Fruit fly (Drosophila melanogaster) whole organism, embryonic: ENCODE results near the gene Dpp10.
A peak's percentile ranks its signal among the peaks of the same experiment; 100 is the strongest.

Experiments used
- CG10366 ChIP-seq: fragments of 200-800 bp; sonication (Bioruptor generic); IDR thresholded peaks from 2 replicates; pipeline ENCODE4 v1.3.6; 2022; ENCODE audit warnings: missing biosample characterization, missing genetic modification characterization
- CG10431 ChIP-seq: fragments of 200-800 bp; sonication (Bioruptor generic); optimal IDR thresholded peaks from 3 replicates; lab custom pipeline; 2018; ENCODE audit warnings: missing biosample characterization, mild to moderate bottlenecking, missing genetic modification characterization
- CG10565 ChIP-seq: fragments of 200-800 bp; sonication (Bioruptor generic); optimal IDR thresholded peaks from 3 replicates; lab custom pipeline; 2016; ENCODE audit warnings: missing biosample characterization, mild to moderate bottlenecking, missing genetic modification characterization
- CG10959 ChIP-seq: fragments of 200-800 bp; sonication (Bioruptor generic); IDR thresholded peaks from 2 replicates; pipeline ENCODE4 v1.3.6; 2022; ENCODE audit warnings: missing biosample characterization, missing genetic modification characterization
- CG11247 ChIP-seq: fragments of 200-800 bp; sonication (Bioruptor generic); IDR thresholded peaks from 2 replicates; pipeline ENCODE4 v1.3.6; 2022; ENCODE audit warnings: missing biosample characterization, missing genetic modification characterization
- CG12155 ChIP-seq: fragments of 200-800 bp; sonication (Bioruptor generic); optimal IDR thresholded peaks from 3 replicates; lab custom pipeline; 2016; ENCODE audit warnings: missing biosample characterization, missing genetic modification characterization
- CG12391 ChIP-seq: fragments of 200-800 bp; sonication (Bioruptor generic); optimal IDR thresholded peaks from 3 replicates; lab custom pipeline; 2018; ENCODE audit warnings: missing biosample characterization, mild to moderate bottlenecking, missing genetic modification characterization, moderate library complexity
- CG12769 ChIP-seq: fragments of 200-800 bp; sonication (Bioruptor generic); optimal IDR thresholded peaks from 2 replicates; lab custom pipeline; 2019; ENCODE audit warnings: missing biosample characterization, mild to moderate bottlenecking, missing genetic modification characterization, moderate library complexity
- CG1529 ChIP-seq: fragments of 200-800 bp; sonication (Bioruptor generic); optimal IDR thresholded peaks from 3 replicates; lab custom pipeline; 2018; ENCODE audit warnings: missing biosample characterization, missing genetic modification characterization
- CG1647 ChIP-seq: fragments of 200-800 bp; sonication (Bioruptor generic); optimal IDR thresholded peaks from 3 replicates; lab custom pipeline; 2016; ENCODE audit warnings: missing biosample characterization, missing genetic modification characterization
- CG31441 ChIP-seq: fragments of 200-800 bp; sonication (Bioruptor generic); IDR thresholded peaks from 2 replicates; pipeline ENCODE4 v1.3.6; 2022; ENCODE audit warnings: missing biosample characterization, missing genetic modification characterization
- CG3163 ChIP-seq: fragments of 200-800 bp; sonication (Bioruptor generic); optimal IDR thresholded peaks from 3 replicates; lab custom pipeline; 2016; ENCODE audit warnings: missing biosample characterization, missing genetic modification characterization
- CG5953 ChIP-seq: fragments of 200-800 bp; sonication (Bioruptor generic); IDR thresholded peaks from 2 replicates; pipeline ENCODE4 v1.3.6; 2022; ENCODE audit warnings: missing biosample characterization, missing genetic modification characterization
- CG9876 ChIP-seq: fragments of 200-800 bp; sonication (Bioruptor generic); optimal IDR thresholded peaks from 2 replicates; lab custom pipeline; 2016; ENCODE audit warnings: missing biosample characterization, missing genetic modification characterization
- Camta ChIP-seq: fragments of 200-800 bp; sonication (Bioruptor generic); optimal IDR thresholded peaks from 2 replicates; lab custom pipeline; 2016; ENCODE audit warnings: missing biosample characterization, missing genetic modification characterization
- Dfd ChIP-seq, 2 experiments: fragments of >200 bp; optimal IDR thresholded peaks; 2 replicates each; lab custom pipeline; 2017; ENCODE audit warnings: missing biosample characterization in 2 of 2, missing genetic modification characterization in 2 of 2
- E2f1 ChIP-seq: fragments of 200-800 bp; sonication (Bioruptor generic); IDR thresholded peaks from 2 replicates; pipeline ENCODE4 v1.3.6; 2022; ENCODE audit warnings: missing biosample characterization, missing genetic modification characterization
- ERR ChIP-seq: fragments of 200-800 bp; sonication (Bioruptor generic); optimal IDR thresholded peaks from 2 replicates; lab custom pipeline; 2016; ENCODE audit warnings: missing biosample characterization, missing genetic modification characterization
- Elba2 ChIP-seq: fragments of 200-800 bp; sonication (Bioruptor generic); optimal IDR thresholded peaks from 3 replicates; lab custom pipeline; 2016; ENCODE audit warnings: missing biosample characterization, missing genetic modification characterization
- Hand ChIP-seq: fragments of 200-800 bp; sonication (Bioruptor generic); optimal IDR thresholded peaks from 2 replicates; lab custom pipeline; 2017; ENCODE audit warnings: mild to moderate bottlenecking, missing biosample characterization, missing genetic modification reagents, missing genetic modification characterization
- Hey ChIP-seq: fragments of 200-800 bp; sonication (Bioruptor generic); optimal IDR thresholded peaks from 3 replicates; lab custom pipeline; 2018; ENCODE audit warnings: missing biosample characterization, mild to moderate bottlenecking, missing genetic modification characterization
- HmgD ChIP-seq: fragments of 200-800 bp; sonication (Bioruptor generic); optimal IDR thresholded peaks from 3 replicates; lab custom pipeline; 2016; ENCODE audit warnings: missing biosample characterization, missing genetic modification characterization
- Optix ChIP-seq: fragments of 200-800 bp; sonication (Bioruptor generic); IDR thresholded peaks from 3 replicates; pipeline ENCODE4 v1.3.6; 2022; ENCODE audit warnings: missing biosample characterization, missing genetic modification characterization
- Scr ChIP-seq: fragments of 200-800 bp; sonication (Bioruptor generic); IDR thresholded peaks from 2 replicates; pipeline ENCODE4 v1.3.6; 2022; ENCODE audit warnings: missing biosample characterization, missing genetic modification characterization; ENCODE audit not compliant: partially characterized antibody
- Trl ChIP-seq, 3 experiments: fragments of >200 bp in 2 of 3; fragments of 200-800 bp in 1 of 3; sonication (Bioruptor generic) in 1 of 3; optimal IDR thresholded peaks; 2 replicates in 1 of 3; 3 replicates in 2 of 3; lab custom pipeline; 2016 to 2017; ENCODE audit warnings: missing biosample characterization in 1 of 3, missing genetic modification characterization in 1 of 3
- Xrp1 ChIP-seq: fragments of 200-800 bp; sonication (Bioruptor generic); IDR thresholded peaks from 2 replicates; pipeline ENCODE4 v1.3.6; 2022; ENCODE audit warnings: missing biosample characterization, missing genetic modification characterization
- YL-1 ChIP-seq: fragments of 200-800 bp; sonication (Bioruptor generic); optimal IDR thresholded peaks from 3 replicates; lab custom pipeline; 2017; ENCODE audit warnings: missing biosample characterization, mild to moderate bottlenecking, missing genetic modification characterization
- abd-A ChIP-seq: fragments of 200-800 bp; sonication (Bioruptor generic); optimal IDR thresholded peaks from 3 replicates; lab custom pipeline; 2019; ENCODE audit warnings: missing biosample characterization, mild to moderate bottlenecking, missing genetic modification characterization, moderate library complexity
- aop ChIP-seq: fragments of 200-800 bp; sonication (Bioruptor generic); IDR thresholded peaks from 2 replicates; pipeline ENCODE4 v1.3.6; 2022; ENCODE audit warnings: missing biosample characterization, missing genetic modification characterization
- az2 ChIP-seq: fragments of 200-800 bp; sonication (Bioruptor generic); optimal IDR thresholded peaks from 3 replicates; lab custom pipeline; 2016; ENCODE audit warnings: missing biosample characterization, missing genetic modification characterization
- bsh ChIP-seq, 2 experiments: fragments of 200-800 bp; sonication (Bioruptor generic); optimal IDR thresholded peaks; 2 replicates each; lab custom pipeline; 2017 to 2018; ENCODE audit warnings: mild to moderate bottlenecking in 2 of 2, missing biosample characterization in 2 of 2, missing genetic modification characterization in 2 of 2, moderate library complexity in 1 of 2
- btn ChIP-seq: fragments of 200-800 bp; sonication (Bioruptor generic); optimal IDR thresholded peaks from 2 replicates; lab custom pipeline; 2016; ENCODE audit warnings: missing biosample characterization, missing genetic modification characterization
- crp ChIP-seq, 2 experiments: fragments of 200-800 bp; sonication (Bioruptor generic); optimal IDR thresholded peaks; 2 replicates in 1 of 2; 3 replicates in 1 of 2; lab custom pipeline; 2017; ENCODE audit warnings: missing biosample characterization in 2 of 2, missing genetic modification characterization in 2 of 2, mild to moderate bottlenecking in 1 of 2, moderate library complexity in 1 of 2
- da ChIP-seq: fragments of 200-800 bp; sonication (Bioruptor generic); optimal IDR thresholded peaks from 2 replicates; lab custom pipeline; 2016; ENCODE audit warnings: missing biosample characterization, missing genetic modification characterization
- dmrt11E ChIP-seq: fragments of 200-800 bp; sonication (Bioruptor generic); optimal IDR thresholded peaks from 3 replicates; lab custom pipeline; 2018; ENCODE audit warnings: missing biosample characterization, mild to moderate bottlenecking, missing genetic modification characterization, moderate library complexity
- dysf ChIP-seq: fragments of 200-800 bp; sonication (Bioruptor generic); IDR thresholded peaks from 3 replicates; pipeline ENCODE4 v1.3.6; 2022; ENCODE audit warnings: missing biosample characterization, missing genetic modification characterization
- esg ChIP-seq: fragments of 200-800 bp; sonication (Bioruptor generic); conservative IDR thresholded peaks from 2 replicates; pipeline ENCODE4 v1.3.6; 2022; ENCODE audit warnings: missing biosample characterization, missing genetic modification characterization
- fd64A ChIP-seq: fragments of 200-800 bp; sonication (Bioruptor generic); optimal IDR thresholded peaks from 3 replicates; lab custom pipeline; 2018; ENCODE audit warnings: missing biosample characterization, mild to moderate bottlenecking, missing genetic modification characterization
- gro ChIP-seq: fragments of 200-800 bp; sonication (Bioruptor generic); optimal IDR thresholded peaks from 2 replicates; lab custom pipeline; 2016; ENCODE audit warnings: missing biosample characterization, missing genetic modification characterization
- hb ChIP-seq: fragments of 200-800 bp; sonication (Bioruptor generic); IDR thresholded peaks from 3 replicates; pipeline ENCODE4 v1.3.6; 2022; ENCODE audit warnings: missing biosample characterization, missing genetic modification characterization; ENCODE audit not compliant: partially characterized antibody
- kah ChIP-seq: fragments of 200-800 bp; sonication (Bioruptor generic); optimal IDR thresholded peaks from 2 replicates; lab custom pipeline; 2018; ENCODE audit warnings: missing biosample characterization, mild to moderate bottlenecking, missing genetic modification characterization
- lilli ChIP-seq: fragments of 200-800 bp; sonication (Bioruptor generic); optimal IDR thresholded peaks from 3 replicates; lab custom pipeline; 2016; ENCODE audit warnings: missing biosample characterization, missing genetic modification characterization
- oc ChIP-seq: fragments of 200-800 bp; sonication (Bioruptor generic); optimal IDR thresholded peaks from 2 replicates; lab custom pipeline; 2018; ENCODE audit warnings: missing biosample characterization, mild to moderate bottlenecking, missing genetic modification characterization, moderate library complexity
- org-1 ChIP-seq: fragments of 200-800 bp; sonication (Bioruptor generic); optimal IDR thresholded peaks from 2 replicates; lab custom pipeline; 2017; ENCODE audit warnings: missing biosample characterization, missing genetic modification characterization
- seq ChIP-seq: fragments of 200-800 bp; sonication (Bioruptor generic); IDR thresholded peaks from 2 replicates; pipeline ENCODE4 v1.3.6; 2022; ENCODE audit warnings: missing biosample characterization, missing genetic modification characterization
- stwl ChIP-seq: fragments of 200-800 bp; sonication (Bioruptor generic); optimal IDR thresholded peaks from 3 replicates; lab custom pipeline; 2018; ENCODE audit warnings: missing biosample characterization, mild to moderate bottlenecking, missing genetic modification characterization, moderate library complexity
- sug ChIP-seq: fragments of 200-800 bp; optimal IDR thresholded peaks from 2 replicates; lab custom pipeline; 2019; ENCODE audit warnings: missing biosample characterization, mild to moderate bottlenecking, missing genetic modification characterization, moderate library complexity
- trem ChIP-seq: fragments of 200-800 bp; optimal IDR thresholded peaks from 3 replicates; lab custom pipeline; 2019; ENCODE audit warnings: missing biosample characterization, mild to moderate bottlenecking, missing genetic modification characterization, moderate library complexity
- twi ChIP-seq: fragments of 200-800 bp; optimal IDR thresholded peaks from 2 replicates; lab custom pipeline; 2019; ENCODE audit warnings: missing biosample characterization, mild to moderate bottlenecking, missing genetic modification characterization, moderate library complexity
- tx ChIP-seq: fragments of 200-800 bp; sonication (Bioruptor generic); optimal IDR thresholded peaks from 2 replicates; lab custom pipeline; 2016; ENCODE audit warnings: missing biosample characterization, missing genetic modification characterization
- wdn ChIP-seq: fragments of 200-800 bp; sonication (Bioruptor generic); IDR thresholded peaks from 2 replicates; pipeline ENCODE4 v1.3.6; 2022; ENCODE audit warnings: missing biosample characterization, missing genetic modification characterization

The Dpp10 gene

dm6 chr2L:6648163-6648628 is 47.3 kb upstream of the Dpp10 start (continued):
- TF ChIP-seq CG10959 (GFP tag; lab: Robert Waterston, UW) (peak; percentile 75), twi (tag; lab: Kevin White, UChicago) (peak; percentile 92), CG10366 (GFP tag; lab: Robert Waterston, UW) (peak; percentile 91), Xrp1 (GFP tag; lab: Robert Waterston, UW) (peak; percentile 95), da (GFP tag; lab: Kevin White, UChicago) (peak; percentile 86), Trl (optimal IDR thresholded peaks at IDR 0.05; lab: Kevin White, UChicago) (peak; percentile 52 to 74), Trl (GFP tag; optimal IDR thresholded peaks at IDR 0.05; lab: Kevin White, UChicago) (peak; percentile 93), Dfd (GFP tag; optimal IDR thresholded peaks at IDR 0.05; lab: Kevin White, UChicago) (peak in 1 of 2 experiments; percentile 51), CG3163 (GFP tag; lab: Kevin White, UChicago) (peak; percentile 92), CG9876 (GFP tag; lab: Kevin White, UChicago) (peak; percentile 77), gro (GFP tag; lab: Kevin White, UChicago) (peak; percentile 92), seq (GFP tag; lab: Robert Waterston, UW) (peak; percentile 96), Elba2 (GFP tag; lab: Kevin White, UChicago) (peak; percentile 40), oc (tag; lab: Kevin White, UChicago) (peak; percentile 87), stwl (peak; percentile 64), dysf (GFP tag; lab: Robert Waterston, UW) (peak; percentile 95), CG5953 (GFP tag; lab: Robert Waterston, UW) (peak; percentile 82), E2f1 (GFP tag; lab: Robert Waterston, UW) (peak; percentile 91), btn (GFP tag; lab: Kevin White, UChicago) (peak; percentile 29), dmrt11E (tag; lab: Kevin White, UChicago) (peak; percentile 93), CG10431 (GFP tag; lab: Kevin White, UChicago) (peak; percentile 80), bsh (GFP tag; optimal IDR thresholded peaks at IDR 0.05; lab: Kevin White, UChicago) (peak; percentile 77 to 92), tx (GFP tag; lab: Kevin White, UChicago) (peak; percentile 89), abd-A (tag; lab: Kevin White, UChicago) (no peak), Hand (GFP tag; lab: Kevin White, UChicago) (peak; percentile 92), CG11247 (GFP tag; lab: Robert Waterston, UW) (peak; percentile 88), Scr (no peak), hb (GFP tag; lab: Robert Waterston, UW) (no peak), esg (GFP tag; lab: Robert Waterston, UW) (peak; percentile 94), wdn (GFP tag; lab: Robert Waterston, UW) (peak; percentile 83), CG31441 (peak; percentile 96), CG10565 (peak; percentile 75), HmgD (no peak), CG12391 (tag; lab: Kevin White, UChicago) (peak; percentile 98), fd64A (peak; percentile 52), org-1 (GFP tag; lab: Kevin White, UChicago) (peak; percentile 94), kah (GFP tag; lab: Kevin White, UChicago) (peak; percentile 89), aop (GFP tag; lab: Robert Waterston, UW) (no peak), Camta (peak; percentile 94), az2 (peak; percentile 96), CG12155 (GFP tag; lab: Kevin White, UChicago) (peak; percentile 95), CG1529 (GFP tag; lab: Kevin White, UChicago) (peak; percentile 89), lilli (GFP tag; lab: Kevin White, UChicago) (peak; percentile 97), CG1647 (GFP tag; lab: Kevin White, UChicago) (peak; percentile 87), crp (GFP tag; optimal IDR thresholded peaks at IDR 0.05; lab: Kevin White, UChicago) (peak in 1 of 2 experiments; percentile 67), sug (tag; lab: Kevin White, UChicago) (peak; percentile 95), trem (tag; lab: Kevin White, UChicago) (peak; percentile 90), YL-1 (peak; percentile 89), ERR (GFP tag; lab: Kevin White, UChicago) (peak; percentile 81), Optix (GFP tag; lab: Robert Waterston, UW) (peak; percentile 80), CG12769 (tag; lab: Kevin White, UChicago) (peak; percentile 93), Hey (tag; lab: Kevin White, UChicago) (no peak)
